Worm (Caenorhabditis elegans) whole organism, L4/young adult: Measurements from ENCODE around the gene paa-1.

Experiments used
- W03F9.2 ChIP-seq: fragments of 150-350 bp; optimal IDR thresholded peaks from 2 replicates; lab custom pipeline; 2014; ENCODE audit warnings: missing biosample characterization, missing genetic modification characterization
- him-1 ChIP-seq: sonication (generic microtip); optimal IDR thresholded peaks from 2 replicates; lab custom pipeline; 2016; ENCODE audit warnings: missing genotype, missing genetic modification reagents, missing genetic modification characterization, missing compliant biosample characterization

ce11 chrIII:5478011-5478410 is 27.5 kb downstream of the paa-1 start, which contains the start of gene R02F2.10:
- TF ChIP-seq him-1 (tag; lab: Kevin White, UChicago) (no peak), W03F9.2 (no peak)
